Worm (Caenorhabditis elegans): Measurements from ENCODE around the gene mrps-35.
"Not testable (repeated sequence)": the region's sequence is repeated elsewhere in the genome, so short reads cannot be mapped to it uniquely, and the experiment has no call there.

mrps-35 gene

DNA sequence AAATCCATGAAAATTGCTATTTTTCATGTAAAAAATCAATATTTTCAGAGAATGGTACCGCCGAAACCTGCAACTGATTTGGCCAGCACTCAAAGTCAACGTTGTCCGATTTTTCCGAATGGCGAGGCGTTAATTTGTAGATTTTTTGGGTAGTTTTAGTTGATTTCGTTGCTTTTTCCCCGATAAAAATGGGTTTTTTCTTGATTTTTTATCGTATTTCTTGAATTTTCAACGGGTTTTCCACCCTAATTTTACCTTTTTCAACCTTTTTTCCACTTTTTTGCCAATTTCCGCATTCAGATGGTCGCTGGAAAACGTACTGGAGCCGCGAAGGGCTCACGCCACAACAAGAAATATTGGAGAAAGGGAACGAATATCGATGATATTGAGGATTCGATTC is 20.6 kb downstream of the mrps-35 start, which contains the start of gene Y39B6A.33:
Y39B6A.33 (plus strand) TSS at position 301 of the 400 bp plus-strand sequence.
- TF ChIP-seq ets-7 (tag; optimal IDR thresholded peaks at IDR 0.05), result no peak

DNA sequence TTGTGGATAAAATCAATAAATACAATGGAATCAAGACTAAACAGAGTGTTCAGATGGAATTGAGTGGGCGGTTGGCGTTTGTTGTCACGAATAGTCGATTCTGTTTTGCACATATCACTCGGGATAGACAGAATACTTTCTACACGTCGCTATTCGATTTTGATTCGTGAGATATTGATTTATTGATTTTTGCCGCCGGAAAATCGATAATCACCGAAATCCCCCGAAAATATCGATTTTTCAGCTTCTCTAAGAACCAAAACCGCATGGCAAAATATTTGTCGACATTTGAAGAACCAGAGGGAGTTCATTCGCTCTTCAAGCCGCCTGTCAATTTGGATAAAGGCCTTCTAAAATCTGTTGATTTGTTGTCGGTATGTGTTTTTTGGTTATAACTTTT is 29.3 kb downstream of the mrps-35 start:
- TF ChIP-seq pes-1 (GFP tag; IDR thresholded peaks at IDR 0.05) (no peak), hmbx-1 (tag; optimal IDR thresholded peaks at IDR 0.05) (no peak), ama-1 (optimal IDR thresholded peaks at IDR 0.05) (no peak), F13C5.2 (tag; optimal IDR thresholded peaks at IDR 0.05) (no peak), ceh-13 (GFP tag; optimal IDR thresholded peaks at IDR 0.05) (no peak), scrt-1 (GFP tag; IDR thresholded peaks at IDR 0.05) (no peak), tbx-11 (GFP tag; IDR thresholded peaks at IDR 0.05) (no peak), flt-1 (GFP tag; IDR thresholded peaks at IDR 0.05) (no peak), hmg-4 (GFP tag; optimal IDR thresholded peaks at IDR 0.05) (no peak), aly-1 (tag; optimal IDR thresholded peaks at IDR 0.05) (no peak), ets-7 (tag; optimal IDR thresholded peaks at IDR 0.05) (no peak), ceh-36 (tag; optimal IDR thresholded peaks at IDR 0.05) (no peak), sea-1 (GFP tag; conservative IDR thresholded peaks at IDR 0.05) (no peak), tbx-37 (GFP tag; conservative IDR thresholded peaks at IDR 0.05) (no peak), hnd-1 (tag; optimal IDR thresholded peaks at IDR 0.05) (no peak), tra-4 (tag; optimal IDR thresholded peaks at IDR 0.05) (no peak), B0310.2 (tag; optimal IDR thresholded peaks at IDR 0.05) (no peak)

ce11 chrV:19013215-19013614 is 32.1 kb downstream of the mrps-35 start:
- TF ChIP-seq flt-1 (GFP tag; IDR thresholded peaks at IDR 0.05), result no peak
- TF ChIP-seq tbx-11 (GFP tag; IDR thresholded peaks at IDR 0.05), result no peak
- TF ChIP-seq B0310.2 (tag; optimal IDR thresholded peaks at IDR 0.05), result no peak
- TF ChIP-seq ets-7 (tag; optimal IDR thresholded peaks at IDR 0.05), result no peak
- TF ChIP-seq ceh-36 (tag; optimal IDR thresholded peaks at IDR 0.05), result no peak
- TF ChIP-seq tra-4 (tag; optimal IDR thresholded peaks at IDR 0.05), result no peak

DNA sequence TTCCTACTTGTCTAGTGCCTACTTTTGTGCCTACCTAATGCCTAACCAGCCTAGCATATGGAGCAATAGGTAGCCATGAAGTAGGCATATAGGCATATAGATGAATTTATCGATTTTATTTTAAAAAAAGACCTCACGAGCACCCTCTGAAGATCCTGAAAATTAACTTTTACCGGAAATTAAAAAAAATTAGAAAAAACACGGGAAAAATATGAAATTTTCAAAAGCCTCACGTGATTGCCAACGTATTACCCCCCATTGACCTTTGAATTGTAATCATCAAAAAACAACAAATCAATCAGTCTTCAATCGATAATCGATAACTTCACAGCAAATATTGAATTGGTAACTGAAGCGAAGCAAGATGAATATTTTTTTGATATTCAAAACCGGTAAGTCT is 33.2 kb downstream of the mrps-35 start, which contains the start of gene Y39B6A.30:
Y39B6A.30 (plus strand) TSS at position 301 of the 400 bp plus-strand sequence.
- TF ChIP-seq tbx-37 (GFP tag; conservative IDR thresholded peaks at IDR 0.05); hnd-1 (tag; optimal IDR thresholded peaks at IDR 0.05); ama-1 (optimal IDR thresholded peaks at IDR 0.05): not testable (repeated sequence)

- TF ChIP-seq tra-4 (tag; optimal IDR thresholded peaks at IDR 0.05), result no peak
- no peak for TF ChIP-seq flt-1 (GFP tag; IDR thresholded peaks at IDR 0.05)
- TF ChIP-seq sea-1 (GFP tag; conservative IDR thresholded peaks at IDR 0.05), result no peak
- TF ChIP-seq B0310.2 (tag; optimal IDR thresholded peaks at IDR 0.05), result no peak
- TF ChIP-seq hnd-1 (tag; optimal IDR thresholded peaks at IDR 0.05), result no peak
- no peak for TF ChIP-seq ceh-13 (GFP tag; optimal IDR thresholded peaks at IDR 0.05)
- no peak for TF ChIP-seq ceh-36 (tag; optimal IDR thresholded peaks at IDR 0.05)
- TF ChIP-seq aly-1 (tag; optimal IDR thresholded peaks at IDR 0.05), result no peak
- TF ChIP-seq hmbx-1 (tag; optimal IDR thresholded peaks at IDR 0.05), result no peak
- TF ChIP-seq ama-1 (optimal IDR thresholded peaks at IDR 0.05), result no peak
Observed at ce11 chrV:19019239-19019638, 38.1 kb downstream of the mrps-35 start.

DNA sequence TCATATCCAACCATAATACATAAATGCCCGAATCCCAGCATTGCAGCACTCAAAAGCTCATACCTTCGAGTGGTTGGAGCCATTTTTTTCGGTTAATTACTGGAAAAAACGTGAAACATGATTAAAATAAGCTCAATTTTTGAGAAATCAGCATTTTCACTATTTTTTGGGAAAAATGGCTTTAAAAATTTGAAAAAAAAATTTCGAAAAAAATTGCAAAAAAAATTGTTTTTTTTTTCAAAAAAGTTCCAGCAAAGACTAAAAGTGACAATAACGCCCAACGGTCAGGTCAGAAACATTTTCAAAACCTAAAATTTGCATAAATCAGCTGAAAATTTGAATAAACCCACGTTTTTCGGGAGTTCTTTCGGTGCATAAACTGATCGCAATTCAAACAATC is 43.6 kb downstream of the mrps-35 start, which contains the start of gene Y39B6A.29:
Y39B6A.29 (minus strand) TSS at position 101 of the 400 bp plus-strand sequence.
- TF ChIP-seq hmbx-1 (tag; optimal IDR thresholded peaks at IDR 0.05) (no peak), scrt-1 (GFP tag; IDR thresholded peaks at IDR 0.05) (no peak), ceh-36 (tag; optimal IDR thresholded peaks at IDR 0.05) (no peak), ceh-13 (GFP tag; optimal IDR thresholded peaks at IDR 0.05) (no peak), pes-1 (GFP tag; IDR thresholded peaks at IDR 0.05) (no peak), sea-1 (GFP tag; conservative IDR thresholded peaks at IDR 0.05) (no peak), tra-4 (tag; optimal IDR thresholded peaks at IDR 0.05) (no peak), flt-1 (GFP tag; IDR thresholded peaks at IDR 0.05) (no peak), tbx-37 (GFP tag; conservative IDR thresholded peaks at IDR 0.05) (no peak), ama-1 (optimal IDR thresholded peaks at IDR 0.05) (no peak), ets-7 (tag; optimal IDR thresholded peaks at IDR 0.05) (no peak), hnd-1 (tag; optimal IDR thresholded peaks at IDR 0.05) (no peak)

ce11 chrV:19026163-19026562 is 45.1 kb downstream of the mrps-35 start, which contains the start of gene Y39B6A.25:
TSS of gene Y39B6A.25 (plus strand) at chrV:19026463.
- TF ChIP-seq ceh-13 (GFP tag; optimal IDR thresholded peaks at IDR 0.05) (no peak), sea-1 (GFP tag; conservative IDR thresholded peaks at IDR 0.05) (no peak), ama-1 (optimal IDR thresholded peaks at IDR 0.05) (no peak), tbx-37 (GFP tag; conservative IDR thresholded peaks at IDR 0.05) (no peak), tra-4 (tag; optimal IDR thresholded peaks at IDR 0.05) (no peak), hmg-4 (GFP tag; optimal IDR thresholded peaks at IDR 0.05) (no peak), scrt-1 (GFP tag; IDR thresholded peaks at IDR 0.05) (no peak), ceh-36 (tag; optimal IDR thresholded peaks at IDR 0.05) (no peak), pes-1 (GFP tag; IDR thresholded peaks at IDR 0.05) (no peak), aly-1 (tag; optimal IDR thresholded peaks at IDR 0.05) (no peak), hmbx-1 (tag; optimal IDR thresholded peaks at IDR 0.05) (no peak), tbx-11 (GFP tag; IDR thresholded peaks at IDR 0.05) (no peak), hnd-1 (tag; optimal IDR thresholded peaks at IDR 0.05) (no peak), F13C5.2 (tag; optimal IDR thresholded peaks at IDR 0.05) (no peak), B0310.2 (tag; optimal IDR thresholded peaks at IDR 0.05) (no peak), ets-7 (tag; optimal IDR thresholded peaks at IDR 0.05) (no peak), flt-1 (GFP tag; IDR thresholded peaks at IDR 0.05) (no peak)

DNA sequence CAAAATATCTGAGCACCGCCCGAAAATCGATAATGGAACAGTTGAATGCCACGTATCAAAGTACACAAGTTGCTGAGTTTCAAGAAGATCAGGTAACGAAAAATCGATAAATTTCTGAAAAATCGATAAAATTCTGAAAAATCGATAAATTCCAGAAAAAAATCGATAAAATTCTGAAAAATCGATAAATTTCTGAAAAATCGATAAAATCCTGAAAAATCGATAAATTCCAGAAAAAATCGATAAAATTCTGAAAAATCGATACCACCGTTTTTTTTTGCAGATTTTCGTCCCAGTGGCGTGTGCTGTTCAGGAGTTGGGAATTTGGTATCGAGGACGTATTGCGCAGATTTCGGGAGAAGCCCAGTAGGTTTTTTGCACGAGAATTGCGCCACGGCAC is 46.2 kb downstream of the mrps-35 start:
- no peak for TF ChIP-seq hmg-4 (GFP tag; optimal IDR thresholded peaks at IDR 0.05)
- no peak for TF ChIP-seq B0310.2 (tag; optimal IDR thresholded peaks at IDR 0.05)
- no peak for TF ChIP-seq aly-1 (tag; optimal IDR thresholded peaks at IDR 0.05)
- no peak for TF ChIP-seq sea-1 (GFP tag; conservative IDR thresholded peaks at IDR 0.05)
- no peak for TF ChIP-seq hnd-1 (tag; optimal IDR thresholded peaks at IDR 0.05)
- no peak for TF ChIP-seq ceh-36 (tag; optimal IDR thresholded peaks at IDR 0.05)
- no peak for TF ChIP-seq F13C5.2 (tag; optimal IDR thresholded peaks at IDR 0.05)
- no peak for TF ChIP-seq tbx-11 (GFP tag; IDR thresholded peaks at IDR 0.05)
